Fruit fly (Drosophila melanogaster) S2 (cell line): ENCODE data around the gene CG5521.

Experiments used
- CG8478 ChIP-seq: fragments of >200 bp; optimal IDR thresholded peaks from 2 replicates; lab custom pipeline; 2018
- CTCF ChIP-seq, 2 experiments: fragments of >200 bp; optimal IDR thresholded peaks; 2 replicates each; lab custom pipeline; 2018

dm6 chr3R:26957132-26957531, 9.6 kb upstream of the CG5521 start:
- TF ChIP-seq CG8478 (lab: Kevin White, UChicago) (no peak), CTCF (optimal IDR thresholded peaks at IDR 0.05; lab: Kevin White, UChicago) (no peak)
